Fruit fly (Drosophila melanogaster): Measurements from ENCODE around the gene Grl36b.

Gene Grl36b

DNA sequence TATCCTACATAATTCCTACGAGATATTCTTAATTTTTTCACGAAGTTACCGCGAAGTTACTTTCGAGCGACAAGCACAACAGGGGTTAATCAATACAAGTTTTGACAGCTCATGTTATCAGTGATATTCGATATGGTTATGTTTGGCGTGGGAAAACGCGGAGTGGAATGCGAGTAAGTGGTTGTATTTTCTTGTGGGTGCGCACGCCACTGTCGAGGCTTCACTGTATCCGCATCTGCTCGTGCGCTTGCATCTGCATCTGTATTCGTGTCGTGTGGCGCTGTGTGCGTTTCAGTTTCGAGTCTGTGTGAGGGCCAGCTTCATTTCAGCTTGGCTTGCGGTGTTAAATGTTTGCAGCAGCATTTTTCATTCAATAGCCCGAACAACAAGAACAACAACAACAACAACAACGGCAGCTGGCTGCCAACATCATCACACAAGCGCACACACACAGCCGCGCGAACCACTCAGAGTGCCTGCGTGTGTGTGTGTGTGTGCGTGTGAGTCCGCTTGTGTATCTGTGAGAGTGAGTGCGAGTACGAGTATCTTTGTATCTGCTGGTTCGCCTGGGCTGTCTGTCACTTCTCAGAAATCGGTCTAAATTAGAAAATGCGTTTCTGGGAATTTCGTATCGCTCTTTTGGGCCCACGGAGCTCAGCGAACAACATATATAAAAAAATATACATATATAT lies 25.7 kb upstream of the Grl36b start (continued):
- peak; percentile 35 for TF ChIP-seq CG17829 (tag; optimal IDR thresholded peaks at IDR 0.05)
- peak; percentile 92 for TF ChIP-seq CG11456 (GFP tag; IDR thresholded peaks at IDR 0.05)
- peak; percentile 57; the same call in 1 of the 2 replicates for TF ChIP-seq toy (GFP tag; IDR thresholded peaks at IDR 0.05)
- peak; percentile 58; the same call in 1 of the 2 replicates for TF ChIP-seq H2.0 (GFP tag; IDR thresholded peaks at IDR 0.05)
- TF ChIP-seq slou (GFP tag; optimal IDR thresholded peaks at IDR 0.05): no peak
- peak; percentile 47 for TF ChIP-seq pnt (GFP tag; optimal IDR thresholded peaks at IDR 0.05)
- no peak for TF ChIP-seq ftz-f1 (GFP tag; optimal IDR thresholded peaks at IDR 0.05)
- no peak for TF ChIP-seq CG12659 (GFP tag; optimal IDR thresholded peaks at IDR 0.05)
- peak; percentile 30 for TF ChIP-seq CG17359 (tag; optimal IDR thresholded peaks at IDR 0.05)
- peak; percentile 71; the same call in 1 of the 2 replicates for TF ChIP-seq ranshi (GFP tag; IDR thresholded peaks at IDR 0.05)
- no peak for TF ChIP-seq corto (GFP tag; optimal IDR thresholded peaks at IDR 0.05)
- 0 out of 2 replicates have a peak, but pooled peaks have one; percentile 23 for TF ChIP-seq Awh (GFP tag; IDR thresholded peaks at IDR 0.05)
- peak; percentile 7 for TF ChIP-seq CG3995 (GFP tag; optimal IDR thresholded peaks at IDR 0.05)
- peak; percentile 50; the same call in 1 of the 2 replicates for TF ChIP-seq CG10959 (GFP tag; IDR thresholded peaks at IDR 0.05)
- no peak for TF ChIP-seq CG1832 (GFP tag; optimal IDR thresholded peaks at IDR 0.05)
- peak; percentile 49; the same call in 1 of the 2 replicates for TF ChIP-seq sna (GFP tag; IDR thresholded peaks at IDR 0.05; ENCODE audit: partially characterized antibody)
- TF ChIP-seq Nf-YB (GFP tag; optimal IDR thresholded peaks at IDR 0.05): peak; percentile 46
- peak; percentile 99 for TF ChIP-seq chinmo (GFP tag; IDR thresholded peaks at IDR 0.05; ENCODE audit: partially characterized antibody)
- TF ChIP-seq Asciz (GFP tag; optimal IDR thresholded peaks at IDR 0.05): no peak
- no peak for TF ChIP-seq Sry-β (GFP tag; optimal IDR thresholded peaks at IDR 0.05)
- TF ChIP-seq lmd (GFP tag; IDR thresholded peaks at IDR 0.05): peak; percentile 78
- no peak for TF ChIP-seq NC2α (GFP tag; optimal IDR thresholded peaks at IDR 0.05)
- TF ChIP-seq CG11247 (GFP tag; IDR thresholded peaks at IDR 0.05): peak; percentile 69; the same call in 1 of the 2 replicates
- no peak for TF ChIP-seq BtbVII (GFP tag; optimal IDR thresholded peaks at IDR 0.05)
- TF ChIP-seq HmgZ (tag; optimal IDR thresholded peaks at IDR 0.05): peak; percentile 40
- TF ChIP-seq Lhr (GFP tag; optimal IDR thresholded peaks at IDR 0.05): no peak
- TF ChIP-seq Ets65A (GFP tag): peak; percentile 92
- TF ChIP-seq pan (optimal IDR thresholded peaks at IDR 0.05): no peak
- TF ChIP-seq pan (GFP tag; optimal IDR thresholded peaks at IDR 0.05 in 1 of 2, IDR thresholded peaks at IDR 0.05 in 1 of 2): peak in 1 of 2 experiments; percentile 64
- TF ChIP-seq odd (GFP tag; optimal IDR thresholded peaks at IDR 0.05): peak; percentile 12
- peak; percentile 34 for TF ChIP-seq ewg (GFP tag; optimal IDR thresholded peaks at IDR 0.05)
- peak; percentile 46 for TF ChIP-seq pho (GFP tag; optimal IDR thresholded peaks at IDR 0.05)
- TF ChIP-seq Bdp1 (GFP tag; optimal IDR thresholded peaks at IDR 0.05): peak; percentile 7
- TF ChIP-seq salm (tag; optimal IDR thresholded peaks at IDR 0.05): no peak
- TF ChIP-seq CG11696 (GFP tag; IDR thresholded peaks at IDR 0.05): peak; percentile 11; the same call in 1 of the 2 replicates
- TF ChIP-seq CrebB (tag; optimal IDR thresholded peaks at IDR 0.05): no peak
- TF ChIP-seq tin (GFP tag; optimal IDR thresholded peaks at IDR 0.05): peak; percentile 39
- peak; percentile 50 for TF ChIP-seq Deaf1 (tag; optimal IDR thresholded peaks at IDR 0.05)
- peak; percentile 85 for TF ChIP-seq CG12769 (tag; optimal IDR thresholded peaks at IDR 0.05)
- peak; percentile 25 for TF ChIP-seq CG11723 (GFP tag; optimal IDR thresholded peaks at IDR 0.05)
- no peak for TF ChIP-seq knrl (GFP tag; IDR thresholded peaks at IDR 0.05; ENCODE audit: partially characterized antibody)
- peak; percentile 32 for TF ChIP-seq CG16815 (GFP tag; optimal IDR thresholded peaks at IDR 0.05)
- no peak; the same call in 1 of the 2 replicates for TF ChIP-seq CG14667 (GFP tag; IDR thresholded peaks at IDR 0.05)
- TF ChIP-seq CG32772 (GFP tag; IDR thresholded peaks at IDR 0.05): peak; percentile 51; the same call in 1 of the 2 replicates
- TF ChIP-seq B-H2 (GFP tag; optimal IDR thresholded peaks at IDR 0.05): no peak
- TF ChIP-seq scrt (GFP tag; optimal IDR thresholded peaks at IDR 0.05): peak; percentile 1
- TF ChIP-seq crc (GFP tag; optimal IDR thresholded peaks at IDR 0.05): peak; percentile 7
- TF ChIP-seq CG34376 (GFP tag; optimal IDR thresholded peaks at IDR 0.05): peak; percentile 35
- peak; percentile 76 for TF ChIP-seq CG32532 (GFP tag; IDR thresholded peaks at IDR 0.05)
